ENCODE assay signal across 5 worm cellular contexts in the genomic region with DNA sequence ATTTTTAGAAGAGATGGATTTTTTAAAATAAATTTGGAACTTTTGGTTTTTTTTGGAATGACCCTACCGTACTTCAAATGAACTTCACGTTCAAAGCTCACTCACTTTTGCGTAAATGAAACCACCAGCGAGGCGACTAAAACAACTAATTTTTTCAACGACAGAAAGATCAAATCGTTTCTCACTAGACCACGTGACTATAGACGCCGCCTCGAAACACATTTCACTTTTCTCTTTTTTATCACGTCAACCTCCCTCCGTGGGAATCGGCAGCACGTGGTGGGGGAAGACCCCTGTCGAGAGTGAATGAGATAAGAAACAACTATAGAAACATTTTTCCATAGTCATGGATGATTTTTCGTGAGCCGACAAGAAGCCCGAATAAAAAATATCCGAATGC.
TF ChIP-seq lines count a peak whose summit lies in the region.

No protein-coding gene starts in this region.

TF ChIP-seq in whole organism, L1 larva, 84 proteins besides CTCF, POLR2A, EP300 and RAD21 (continued from another document):
- TF ChIP-seq dpl-1 (GFP tag; optimal IDR thresholded peaks at IDR 0.05; lab: Kevin White, UChicago) (peak; percentile 40 to 75 (median 43)), tlp-1 (tag; optimal IDR thresholded peaks at IDR 0.05; lab: Kevin White, UChicago) (no peak), egl-27 (tag; optimal IDR thresholded peaks at IDR 0.05; lab: Kevin White, UChicago) (no peak), unc-130 (tag; optimal IDR thresholded peaks at IDR 0.05; lab: Kevin White, UChicago) (peak; percentile 90), nhr-71 (tag; optimal IDR thresholded peaks at IDR 0.05; lab: Kevin White, UChicago) (peak; percentile 97), tbx-2 (tag; optimal IDR thresholded peaks at IDR 0.05; lab: Kevin White, UChicago) (peak; percentile 77), nhr-76 (tag; optimal IDR thresholded peaks at IDR 0.05; lab: Kevin White, UChicago) (no peak), lin-15B (tag; optimal IDR thresholded peaks at IDR 0.05; lab: Kevin White, UChicago) (no peak), sptf-1 (tag; optimal IDR thresholded peaks at IDR 0.05; lab: Kevin White, UChicago) (no peak), fos-1 (tag; optimal IDR thresholded peaks at IDR 0.05; lab: Kevin White, UChicago) (peak; percentile 10), egl-13 (tag; optimal IDR thresholded peaks at IDR 0.05; lab: Kevin White, UChicago) (no peak), blmp-1 (tag; optimal IDR thresholded peaks at IDR 0.05; lab: Kevin White, UChicago) (peak; percentile 98), rnt-1 (tag; optimal IDR thresholded peaks at IDR 0.05; lab: Kevin White, UChicago) (peak; percentile 82), nhr-19 (GFP tag; conservative IDR thresholded peaks at IDR 0.05; lab: Robert Waterston, UW) (peak; percentile 89), jun-1 (tag; optimal IDR thresholded peaks at IDR 0.05; lab: Kevin White, UChicago) (peak; percentile 6), swsn-7 (tag; optimal IDR thresholded peaks at IDR 0.05; lab: Kevin White, UChicago) (peak; percentile 72), irx-1 (tag; optimal IDR thresholded peaks at IDR 0.05; lab: Kevin White, UChicago) (peak; percentile 40), fkh-4 (tag; optimal IDR thresholded peaks at IDR 0.05; lab: Kevin White, UChicago; ENCODE audit: borderline replicate concordance) (peak; percentile 51), nhr-90 (tag; optimal IDR thresholded peaks at IDR 0.05; lab: Kevin White, UChicago; ENCODE audit: poor library complexity) (peak; percentile 89)

TF ChIP-seq in whole organism, L2 larva, 48 proteins besides CTCF, POLR2A, EP300 and RAD21 (continued from another document):
- no peak for TF ChIP-seq ZK546.5 (tag; optimal IDR thresholded peaks at IDR 0.05; lab: Kevin White, UChicago)
- TF ChIP-seq C34F6.9 (tag; optimal IDR thresholded peaks at IDR 0.05; lab: Kevin White, UChicago), result peak; percentile 65
- TF ChIP-seq mdl-1 (tag; optimal IDR thresholded peaks at IDR 0.05; lab: Kevin White, UChicago), result peak; percentile 93 to 97
- TF ChIP-seq nhr-6 (tag; optimal IDR thresholded peaks at IDR 0.05; lab: Kevin White, UChicago), result no peak
- no peak for TF ChIP-seq skn-1 (tag; optimal IDR thresholded peaks at IDR 0.05; lab: Kevin White, UChicago)
- no peak for TF ChIP-seq nhr-12 (tag; optimal IDR thresholded peaks at IDR 0.05; lab: Kevin White, UChicago)
- no peak for TF ChIP-seq lin-39 (tag; optimal IDR thresholded peaks at IDR 0.05; lab: Kevin White, UChicago)

TF ChIP-seq in whole organism, L3 larva, 47 proteins besides CTCF, POLR2A, EP300 and RAD21 (continued from another document):
- no peak for TF ChIP-seq unc-39 (tag; optimal IDR thresholded peaks at IDR 0.05; lab: Kevin White, UChicago)
- TF ChIP-seq nhr-28 (tag; optimal IDR thresholded peaks at IDR 0.05; lab: Kevin White, UChicago), result no peak
- peak; percentile 14 for TF ChIP-seq mml-1 (tag; optimal IDR thresholded peaks at IDR 0.05; lab: Kevin White, UChicago)

TF ChIP-seq in whole organism, L4 larva, 104 proteins besides CTCF, POLR2A, EP300 and RAD21 (continued from another document and continues in another):
- TF ChIP-seq unc-62 (GFP tag; optimal IDR thresholded peaks at IDR 0.05 in 1 of 2; lab: Kevin White, UChicago), result peak in 1 of 2 experiments; percentile 97
- TF ChIP-seq unc-62 (tag; optimal IDR thresholded peaks at IDR 0.05; lab: Kevin White, UChicago), result no peak
- peak; percentile 17 for TF ChIP-seq pqm-1 (tag; optimal IDR thresholded peaks at IDR 0.05; lab: Kevin White, UChicago)
- TF ChIP-seq T20F7.1 (GFP tag; optimal IDR thresholded peaks at IDR 0.05; lab: Kevin White, UChicago), result peak; percentile 50
- TF ChIP-seq dpl-1 (GFP tag; optimal IDR thresholded peaks at IDR 0.05; lab: Kevin White, UChicago), result peak; percentile 39
- 0 out of 2 replicates have a peak, but pooled peaks have one; percentile 33 for TF ChIP-seq nhr-41 (GFP tag; IDR thresholded peaks at IDR 0.05; lab: Robert Waterston, UW)
- no peak for TF ChIP-seq F44E2.7 (GFP tag; IDR thresholded peaks at IDR 0.05; lab: Robert Waterston, UW)
- no peak for TF ChIP-seq F26F4.8 (GFP tag; conservative IDR thresholded peaks at IDR 0.05; lab: Robert Waterston, UW)
- TF ChIP-seq mdl-1 (tag; optimal IDR thresholded peaks at IDR 0.05; lab: Kevin White, UChicago), result peak; percentile 96 to 98
- TF ChIP-seq hlh-11 (tag; optimal IDR thresholded peaks at IDR 0.05; lab: Kevin White, UChicago), result peak; percentile 97
- TF ChIP-seq dve-1 (tag; optimal IDR thresholded peaks at IDR 0.05; lab: Kevin White, UChicago; ENCODE audit: insufficient read depth), result peak; percentile 97
- TF ChIP-seq dmd-6 (GFP tag; IDR thresholded peaks at IDR 0.05; lab: Robert Waterston, UW), result peak; percentile 96
- TF ChIP-seq mxl-3 (GFP tag; optimal IDR thresholded peaks at IDR 0.05; lab: Kevin White, UChicago), result peak; percentile 97
- TF ChIP-seq ztf-7 (tag; optimal IDR thresholded peaks at IDR 0.05; lab: Kevin White, UChicago), result peak; percentile 19
- peak; percentile 93 for TF ChIP-seq nhr-28 (tag; optimal IDR thresholded peaks at IDR 0.05; lab: Kevin White, UChicago)
- TF ChIP-seq set-16 (GFP tag; IDR thresholded peaks at IDR 0.05; lab: Robert Waterston, UW), result peak; percentile 17; the same call in 1 of the 2 replicates
- peak; percentile 96 for TF ChIP-seq hlh-30 (tag; optimal IDR thresholded peaks at IDR 0.05; lab: Kevin White, UChicago; ENCODE audit: insufficient read depth)
- no peak for TF ChIP-seq ceh-44 (GFP tag; IDR thresholded peaks at IDR 0.05; lab: Robert Waterston, UW)
- TF ChIP-seq zfp-2 (tag; optimal IDR thresholded peaks at IDR 0.05; lab: Kevin White, UChicago), result no peak
- peak; percentile 37 for TF ChIP-seq nhr-76 (tag; optimal IDR thresholded peaks at IDR 0.05; lab: Kevin White, UChicago)
- peak in 1 of 2 experiments; percentile 68 for TF ChIP-seq lsy-2 (tag; optimal IDR thresholded peaks at IDR 0.05; lab: Kevin White, UChicago)
- TF ChIP-seq nhr-25 (tag; optimal IDR thresholded peaks at IDR 0.05; lab: Kevin White, UChicago; ENCODE audit: borderline replicate concordance, insufficient read depth), result no peak
- TF ChIP-seq daf-19 (GFP tag; conservative IDR thresholded peaks at IDR 0.05; lab: Robert Waterston, UW), result no peak
- no peak for TF ChIP-seq snpc-4 (tag; optimal IDR thresholded peaks at IDR 0.05; lab: Kevin White, UChicago)
- TF ChIP-seq egl-43 (GFP tag; IDR thresholded peaks at IDR 0.05; lab: Robert Waterston, UW), result no peak; the same call in 1 of the 2 replicates
- no peak; the same call in 1 of the 2 replicates for TF ChIP-seq T26A8.4 (GFP tag; IDR thresholded peaks at IDR 0.05; lab: Robert Waterston, UW)
- no peak for TF ChIP-seq Y75B8A.6 (GFP tag; IDR thresholded peaks at IDR 0.05; lab: Robert Waterston, UW)
- 0 out of 2 replicates have a peak, but pooled peaks have one; percentile 33 for TF ChIP-seq lin-38 (GFP tag; IDR thresholded peaks at IDR 0.05; lab: Robert Waterston, UW)
- peak; percentile 83 for TF ChIP-seq lin-1 (GFP tag; IDR thresholded peaks at IDR 0.05; lab: Robert Waterston, UW)
- TF ChIP-seq ztf-11 (tag; optimal IDR thresholded peaks at IDR 0.05; lab: Kevin White, UChicago), result no peak
- TF ChIP-seq ceh-28 (tag; optimal IDR thresholded peaks at IDR 0.05; lab: Kevin White, UChicago), result no peak
- TF ChIP-seq F10B5.3 (tag; optimal IDR thresholded peaks at IDR 0.05; lab: Kevin White, UChicago), result no peak
- no peak for TF ChIP-seq Y5F2A.4 (GFP tag; optimal IDR thresholded peaks at IDR 0.05; lab: Kevin White, UChicago)
- no peak for TF ChIP-seq F49E8.2 (tag; optimal IDR thresholded peaks at IDR 0.05; lab: Kevin White, UChicago; ENCODE audit: borderline replicate concordance)
- TF ChIP-seq ceh-32 (tag; optimal IDR thresholded peaks at IDR 0.05; lab: Kevin White, UChicago; ENCODE audit: poor library complexity), result no peak
- 0 out of 2 replicates have a peak, but pooled peaks have one; percentile 26 for TF ChIP-seq madf-9 (GFP tag; conservative IDR thresholded peaks at IDR 0.05; lab: Robert Waterston, UW)
- peak; percentile 36 for TF ChIP-seq mes-2 (tag; optimal IDR thresholded peaks at IDR 0.05; lab: Kevin White, UChicago; ENCODE audit: poor library complexity, severe bottlenecking)
- TF ChIP-seq zfp-3 (GFP tag; conservative IDR thresholded peaks at IDR 0.05; lab: Robert Waterston, UW), result 0 out of 2 replicates have a peak, but pooled peaks have one; percentile 9
- peak; percentile 62 for TF ChIP-seq nhr-77 (tag; optimal IDR thresholded peaks at IDR 0.05; lab: Kevin White, UChicago)
- TF ChIP-seq F37D6.2 (tag; optimal IDR thresholded peaks at IDR 0.05; lab: Kevin White, UChicago), result no peak
- TF ChIP-seq lim-7 (GFP tag; IDR thresholded peaks at IDR 0.05; lab: Robert Waterston, UW), result no peak
- peak; percentile 34 for TF ChIP-seq nhr-11 (tag; optimal IDR thresholded peaks at IDR 0.05; lab: Kevin White, UChicago)
- no peak for TF ChIP-seq ZK546.5 (tag; optimal IDR thresholded peaks at IDR 0.05; lab: Kevin White, UChicago)
- TF ChIP-seq unc-130 (GFP tag; optimal IDR thresholded peaks at IDR 0.05; lab: Kevin White, UChicago), result no peak
- TF ChIP-seq nhr-237 (tag; optimal IDR thresholded peaks at IDR 0.05; lab: Kevin White, UChicago), result no peak
- TF ChIP-seq skn-1 (tag; optimal IDR thresholded peaks at IDR 0.05; lab: Kevin White, UChicago), result no peak
- peak; percentile 5 for TF ChIP-seq zip-2 (tag; optimal IDR thresholded peaks at IDR 0.05; lab: Kevin White, UChicago)

TF ChIP-seq in whole organism, young adult, 124 proteins besides CTCF, POLR2A, EP300 and RAD21 (continued from another document and continues in another):
- TF ChIP-seq ztf-3 (GFP tag; optimal IDR thresholded peaks at IDR 0.05; lab: Kevin White, UChicago) (no peak), let-607 (tag; optimal IDR thresholded peaks at IDR 0.05; lab: Kevin White, UChicago) (no peak), F39B2.1 (GFP tag; IDR thresholded peaks at IDR 0.05; lab: Robert Waterston, UW) (no peak), F10E7.11 (tag; optimal IDR thresholded peaks at IDR 0.05; lab: Kevin White, UChicago) (no peak), F57A8.1 (GFP tag; optimal IDR thresholded peaks at IDR 0.05; lab: Kevin White, UChicago) (no peak), atf-7 (tag; optimal IDR thresholded peaks at IDR 0.05; lab: Kevin White, UChicago) (peak; percentile 62), Y56A3A.18 (GFP tag; IDR thresholded peaks at IDR 0.05; lab: Robert Waterston, UW) (no peak; the same call in 1 of the 2 replicates), chd-7 (tag; optimal IDR thresholded peaks at IDR 0.05; lab: Kevin White, UChicago) (peak; percentile 77), hmg-1.2 (GFP tag; IDR thresholded peaks at IDR 0.05; lab: Robert Waterston, UW) (peak; percentile 28; the same call in 1 of the 2 replicates), hlh-26 (GFP tag; conservative IDR thresholded peaks at IDR 0.05; lab: Robert Waterston, UW) (no peak), nfya-1 (tag; optimal IDR thresholded peaks at IDR 0.05; lab: Kevin White, UChicago; ENCODE audit: borderline replicate concordance, insufficient read depth) (no peak), hrde-1 (tag; optimal IDR thresholded peaks at IDR 0.05; lab: Kevin White, UChicago; ENCODE audit: borderline replicate concordance) (no peak), ama-1 (optimal IDR thresholded peaks at IDR 0.05; lab: Kevin White, UChicago) (no peak), ama-1 (GFP tag; optimal IDR thresholded peaks at IDR 0.05; lab: Kevin White, UChicago) (no peak), ekl-4 (GFP tag; IDR thresholded peaks at IDR 0.05; lab: Robert Waterston, UW) (no peak; the same call in 1 of the 2 replicates), aptf-3 (GFP tag; IDR thresholded peaks at IDR 0.05; lab: Robert Waterston, UW) (no peak), Y95B8A.8 (GFP tag; IDR thresholded peaks at IDR 0.05; lab: Robert Waterston, UW) (0 out of 2 replicates have a peak, but pooled peaks have one; percentile 21), ceh-91 (GFP tag; IDR thresholded peaks at IDR 0.05; lab: Robert Waterston, UW) (no peak), F49E8.2 (tag; optimal IDR thresholded peaks at IDR 0.05; lab: Kevin White, UChicago; ENCODE audit: insufficient read depth) (no peak), mcd-1 (GFP tag; IDR thresholded peaks at IDR 0.05; lab: Robert Waterston, UW) (peak; percentile 15; the same call in 1 of the 2 replicates), repo-1 (tag; optimal IDR thresholded peaks at IDR 0.05; lab: Kevin White, UChicago) (no peak), F55B11.4 (tag; optimal IDR thresholded peaks at IDR 0.05; lab: Kevin White, UChicago; ENCODE audit: borderline replicate concordance, insufficient read depth) (no peak), ets-4 (GFP tag; optimal IDR thresholded peaks at IDR 0.05; lab: Kevin White, UChicago) (no peak), nhr-90 (tag; optimal IDR thresholded peaks at IDR 0.05; lab: Kevin White, UChicago) (peak; percentile 35), T07F8.4 (tag; optimal IDR thresholded peaks at IDR 0.05; lab: Kevin White, UChicago) (no peak), ZK185.1 (tag; optimal IDR thresholded peaks at IDR 0.05; lab: Kevin White, UChicago; ENCODE audit: poor library complexity, severe bottlenecking) (no peak), B0035.1 (tag; optimal IDR thresholded peaks at IDR 0.05; lab: Kevin White, UChicago) (no peak), unc-130 (GFP tag; optimal IDR thresholded peaks at IDR 0.05; lab: Kevin White, UChicago) (no peak), ccch-3 (GFP tag; optimal IDR thresholded peaks at IDR 0.05; lab: Kevin White, UChicago) (no peak), ztf-26 (tag; optimal IDR thresholded peaks at IDR 0.05; lab: Kevin White, UChicago) (peak; percentile 62), lin-26 (GFP tag; IDR thresholded peaks at IDR 0.05; lab: Robert Waterston, UW) (peak; percentile 40), lin-35 (GFP tag; optimal IDR thresholded peaks at IDR 0.05; lab: Kevin White, UChicago) (peak in 1 of 3 experiments; percentile 33), ceh-27 (GFP tag; optimal IDR thresholded peaks at IDR 0.05; lab: Kevin White, UChicago) (no peak), ztf-28 (GFP tag; IDR thresholded peaks at IDR 0.05; lab: Robert Waterston, UW) (no peak), bed-2 (GFP tag; IDR thresholded peaks at IDR 0.05; lab: Robert Waterston, UW) (no peak), nhr-80 (tag; optimal IDR thresholded peaks at IDR 0.05; lab: Kevin White, UChicago) (peak; percentile 73), rec-8 (tag; optimal IDR thresholded peaks at IDR 0.05; lab: Kevin White, UChicago) (no peak), pbrm-1 (GFP tag; IDR thresholded peaks at IDR 0.05; lab: Robert Waterston, UW) (0 out of 2 replicates have a peak, but pooled peaks have one; percentile 55), tlf-1 (GFP tag; optimal IDR thresholded peaks at IDR 0.05; lab: Kevin White, UChicago) (peak; percentile 64), zfh-2 (GFP tag; conservative IDR thresholded peaks at IDR 0.05; lab: Robert Waterston, UW) (no peak), mxl-1 (tag; optimal IDR thresholded peaks at IDR 0.05; lab: Kevin White, UChicago) (no peak), mes-4 (tag; optimal IDR thresholded peaks at IDR 0.05; lab: Kevin White, UChicago) (no peak), F22D6.2 (tag; optimal IDR thresholded peaks at IDR 0.05; lab: Kevin White, UChicago) (no peak), pha-4 (tag; optimal IDR thresholded peaks at IDR 0.05; lab: Kevin White, UChicago) (peak; percentile 70), rcor-1 (GFP tag; IDR thresholded peaks at IDR 0.05; lab: Robert Waterston, UW) (peak; percentile 14; the same call in 1 of the 2 replicates), madf-6 (GFP tag; IDR thresholded peaks at IDR 0.05; lab: Robert Waterston, UW) (0 out of 2 replicates have a peak, but pooled peaks have one; percentile 16), mel-28 (tag; optimal IDR thresholded peaks at IDR 0.05; lab: Kevin White, UChicago; ENCODE audit: borderline replicate concordance) (no peak), lir-1 (GFP tag; conservative IDR thresholded peaks at IDR 0.05; lab: Robert Waterston, UW) (no peak), snpc-3.4 (tag; optimal IDR thresholded peaks at IDR 0.05; lab: Kevin White, UChicago) (peak; percentile 7), snpc-1.3 (tag; optimal IDR thresholded peaks at IDR 0.05; lab: Kevin White, UChicago; ENCODE audit: insufficient read depth) (no peak), nfya-2 (GFP tag; IDR thresholded peaks at IDR 0.05; lab: Robert Waterston, UW) (no peak), dpl-1 (GFP tag; optimal IDR thresholded peaks at IDR 0.05; lab: Kevin White, UChicago) (no peak), snpc-1.1 (tag; optimal IDR thresholded peaks at IDR 0.05; lab: Kevin White, UChicago; ENCODE audit: insufficient read depth) (no peak), ceh-58 (GFP tag; IDR thresholded peaks at IDR 0.05; lab: Robert Waterston, UW) (no peak), attf-5 (GFP tag; optimal IDR thresholded peaks at IDR 0.05; lab: Kevin White, UChicago) (no peak), akir-1 (GFP tag; optimal IDR thresholded peaks at IDR 0.05; lab: Kevin White, UChicago) (no peak)
